Worm (Caenorhabditis elegans): ENCODE measurements around the gene nhr-117.

Gene nhr-117

DNA sequence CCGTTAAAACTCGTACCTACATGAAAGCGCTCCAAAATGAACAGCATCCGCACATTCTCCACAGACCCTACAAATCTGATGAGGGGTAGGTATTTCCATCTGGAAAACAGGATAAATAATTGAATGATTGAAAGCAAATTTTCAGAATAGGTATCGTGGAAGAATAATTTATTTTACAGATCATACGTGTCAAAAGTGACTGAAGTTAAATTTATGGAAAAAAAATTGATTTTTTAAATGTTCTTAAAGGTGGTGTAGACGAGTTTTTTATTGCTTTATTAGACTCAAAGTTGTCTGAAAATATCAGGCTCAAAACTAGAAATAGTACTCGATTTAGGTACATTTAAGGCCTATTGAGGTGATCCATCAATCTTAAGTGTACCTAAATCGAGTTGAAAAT, 5.4 kb upstream of the nhr-117 start, which contains the start of gene nhr-237:
Gene nhr-237 (minus strand): TSS at position 101 of the 400 bp plus-strand sequence.
- TF ChIP-seq pha-2 (tag; optimal IDR thresholded peaks at IDR 0.05) (no peak), ceh-45 (GFP tag; IDR thresholded peaks at IDR 0.05) (no peak), dmd-4 (tag; optimal IDR thresholded peaks at IDR 0.05; ENCODE audit: borderline replicate concordance) (no peak), elt-4 (tag; optimal IDR thresholded peaks at IDR 0.05) (no peak), ceh-34 (tag; optimal IDR thresholded peaks at IDR 0.05) (no peak), C08G9.2 (tag; optimal IDR thresholded peaks at IDR 0.05) (no peak), Y22D7AL.16 (tag; optimal IDR thresholded peaks at IDR 0.05) (no peak), ceh-6 (GFP tag; optimal IDR thresholded peaks at IDR 0.05) (no peak), hlh-30 (tag; optimal IDR thresholded peaks at IDR 0.05; ENCODE audit: insufficient read depth) (no peak), odd-2 (tag; optimal IDR thresholded peaks at IDR 0.05) (no peak), fkh-6 (tag; optimal IDR thresholded peaks at IDR 0.05) (no peak), ref-2 (tag; optimal IDR thresholded peaks at IDR 0.05) (no peak), mec-3 (tag; optimal IDR thresholded peaks at IDR 0.05; ENCODE audit: borderline replicate concordance) (no peak), npax-4 (tag; optimal IDR thresholded peaks at IDR 0.05) (no peak)

DNA sequence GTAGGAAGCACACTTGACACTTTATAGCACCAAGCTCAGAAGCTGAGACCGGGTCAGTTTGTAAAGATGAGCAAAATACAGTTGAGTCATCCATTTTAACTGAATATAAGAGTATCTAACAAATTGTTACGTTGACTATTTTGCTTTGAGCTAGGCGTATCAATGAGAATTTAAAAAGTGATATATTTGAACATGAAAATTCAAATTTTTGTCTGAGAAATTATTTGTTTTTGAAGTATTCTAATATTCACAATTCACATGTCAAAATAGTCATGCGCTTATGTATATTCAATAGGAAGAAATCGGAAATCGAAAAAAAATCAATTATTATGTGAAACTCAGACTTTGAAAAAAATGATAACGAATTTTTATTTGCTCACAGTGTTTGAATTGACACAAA, 3.0 kb upstream of the nhr-117 start, which contains the start of gene nhr-110:
Gene nhr-110 (minus strand): TSS at position 101 of the 400 bp plus-strand sequence.
- no peak for TF ChIP-seq K02D7.2 (tag; optimal IDR thresholded peaks at IDR 0.05)
- TF ChIP-seq nhr-11 (tag; optimal IDR thresholded peaks at IDR 0.05), result no peak
- no peak for TF ChIP-seq rnt-1 (tag; optimal IDR thresholded peaks at IDR 0.05)

DNA sequence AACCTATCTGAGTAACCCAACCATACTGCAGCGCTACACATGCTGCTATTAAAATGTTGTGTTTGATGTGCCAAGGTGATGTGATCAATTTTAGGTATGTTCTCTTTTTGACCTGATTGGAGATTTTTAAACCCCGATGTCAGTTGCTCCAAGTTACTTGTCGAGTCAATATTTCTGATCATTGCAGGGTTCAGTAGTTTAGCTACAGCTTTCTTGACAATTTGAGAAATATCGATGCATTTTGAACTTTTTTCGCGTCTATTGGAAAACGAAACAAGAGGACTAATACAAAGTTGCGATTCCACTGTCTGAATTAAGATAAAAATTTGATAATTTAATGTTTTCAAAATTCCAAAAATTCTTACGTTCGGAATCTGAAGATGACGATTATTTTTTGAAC, 2.1 kb upstream of the nhr-117 start:
- no peak for TF ChIP-seq pax-1 (tag; optimal IDR thresholded peaks at IDR 0.05)
- no peak for TF ChIP-seq nfya-1 (tag; optimal IDR thresholded peaks at IDR 0.05)
- TF ChIP-seq fkh-6 (tag; optimal IDR thresholded peaks at IDR 0.05), result no peak
- TF ChIP-seq ceh-2 (tag; optimal IDR thresholded peaks at IDR 0.05), result no peak
- TF ChIP-seq hlh-13 (GFP tag; optimal IDR thresholded peaks at IDR 0.05), result no peak

DNA sequence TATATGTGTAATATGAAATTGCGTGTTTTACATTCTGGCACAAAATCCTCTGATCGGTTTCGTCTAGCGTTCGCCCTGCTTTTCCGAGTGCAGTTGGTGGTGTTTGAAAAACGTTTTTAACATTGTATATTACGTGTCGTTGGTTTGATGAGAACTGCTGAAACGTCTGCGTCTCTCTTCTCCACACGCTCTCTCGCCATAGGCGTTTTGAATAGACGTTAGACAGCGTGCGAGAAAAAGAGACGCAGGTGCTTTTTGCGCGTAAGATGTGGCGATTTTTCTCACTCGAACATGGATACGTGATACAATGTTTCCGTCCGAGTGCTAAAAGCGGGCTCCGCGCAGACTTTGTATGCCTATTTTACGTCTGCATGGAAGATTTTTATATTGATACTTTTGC, 783 bp downstream of the nhr-117 start:
- no peak for TF ChIP-seq eyg-1 (tag; optimal IDR thresholded peaks at IDR 0.05)
- no peak for TF ChIP-seq rnt-1 (tag; optimal IDR thresholded peaks at IDR 0.05)
- no peak for TF ChIP-seq ztf-16 (tag; optimal IDR thresholded peaks at IDR 0.05)
- TF ChIP-seq fax-1 (tag; optimal IDR thresholded peaks at IDR 0.05), result no peak
- TF ChIP-seq ceh-30 (tag; optimal IDR thresholded peaks at IDR 0.05), result no peak
- TF ChIP-seq tbx-7 (tag; optimal IDR thresholded peaks at IDR 0.05), result no peak
- TF ChIP-seq hlh-13 (GFP tag; optimal IDR thresholded peaks at IDR 0.05), result no peak
- TF ChIP-seq mec-3 (tag; optimal IDR thresholded peaks at IDR 0.05; ENCODE audit: borderline replicate concordance), result no peak

DNA sequence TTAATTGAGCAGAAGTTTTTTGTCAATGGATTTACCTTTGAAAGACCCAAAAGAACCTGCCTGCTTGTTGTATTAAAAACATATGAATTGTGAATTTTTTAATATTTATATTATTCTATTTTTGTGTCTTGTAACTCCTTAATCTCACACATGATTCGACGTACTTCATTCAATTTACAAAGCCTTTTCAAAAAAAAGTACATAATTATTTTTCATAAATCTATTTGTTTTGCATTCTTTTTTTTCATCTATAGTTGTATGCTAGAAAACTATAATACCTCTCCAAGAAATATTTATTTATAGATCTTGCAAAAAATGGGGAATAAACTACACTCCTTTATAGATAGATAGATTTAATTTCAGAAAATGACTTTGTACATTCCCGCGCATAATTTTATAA, 2.6 kb downstream of the nhr-117 start, which contains the start of gene nhr-179:
Gene nhr-179 (minus strand): TSS at position 101 of the 400 bp plus-strand sequence.
- TF ChIP-seq F13H6.1 (tag; optimal IDR thresholded peaks at IDR 0.05) (no peak), unc-86 (tag; optimal IDR thresholded peaks at IDR 0.05) (no peak)

DNA sequence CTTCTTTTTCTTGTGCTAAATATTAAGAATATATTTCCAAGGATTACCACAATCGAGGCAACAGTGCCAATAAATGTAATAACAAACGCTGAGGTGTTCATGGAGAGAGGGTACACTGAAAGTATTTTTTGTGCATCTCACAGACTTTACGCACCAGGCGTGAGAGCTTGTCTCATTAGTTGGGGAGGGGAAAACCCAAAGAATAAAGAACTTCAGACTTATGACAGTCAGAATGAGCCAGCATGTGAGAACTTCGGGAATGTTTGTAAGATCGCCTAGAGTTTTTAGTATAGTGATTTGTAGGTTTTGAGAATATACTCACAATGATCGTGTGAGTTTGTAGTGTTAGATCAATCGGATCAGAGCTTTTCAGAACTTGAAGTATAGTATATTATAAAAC, 6.6 kb downstream of the nhr-117 start, which contains the start of gene srbc-41:
Gene srbc-41 (minus strand): TSS at position 101 of the 400 bp plus-strand sequence.
- TF ChIP-seq hlh-6 (tag; optimal IDR thresholded peaks at IDR 0.05) (no peak), ceh-14 (tag; optimal IDR thresholded peaks at IDR 0.05) (no peak), tbx-2 (tag; optimal IDR thresholded peaks at IDR 0.05) (no peak)

DNA sequence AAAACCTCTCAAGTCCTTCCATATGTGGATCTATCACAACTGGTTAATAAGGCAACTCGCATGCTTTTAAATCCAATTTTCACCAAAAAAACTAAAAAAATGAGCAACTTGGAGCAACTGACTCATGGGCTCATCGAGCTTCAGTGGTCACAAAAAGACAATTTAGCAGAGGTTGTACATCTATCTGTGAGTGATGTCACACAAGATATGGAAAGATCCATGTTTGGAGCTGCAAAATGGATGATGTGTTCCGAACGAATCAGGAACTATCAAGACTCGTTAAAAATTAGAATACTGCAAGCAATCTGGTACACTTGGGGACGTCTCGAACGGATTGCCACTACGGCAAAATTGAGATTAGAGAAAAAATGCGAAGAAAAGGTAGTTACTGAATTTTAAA, 9.8 kb downstream of the nhr-117 start:
- TF ChIP-seq ceh-2 (tag; optimal IDR thresholded peaks at IDR 0.05), result no peak

All from whole organism, late embryonic.